Fruit fly (Drosophila melanogaster): ENCODE measurements around the gene CG9592.

Gene CG9592

dm6 chr3L:14534619-14535018, 17.0 kb downstream of the CG9592 start (continued):
- TF ChIP-seq sd (tag; optimal IDR thresholded peaks at IDR 0.05): no peak
- no peak for TF ChIP-seq org-1 (GFP tag; optimal IDR thresholded peaks at IDR 0.05)
- TF ChIP-seq fd64A (GFP tag; optimal IDR thresholded peaks at IDR 0.05): no peak
- no peak for TF ChIP-seq MESR4 (GFP tag; optimal IDR thresholded peaks at IDR 0.05)
- no peak for TF ChIP-seq CG4854 (GFP tag; optimal IDR thresholded peaks at IDR 0.05)
- no peak for TF ChIP-seq vfl (GFP tag; optimal IDR thresholded peaks at IDR 0.05)
- TF ChIP-seq CG9437 (GFP tag; optimal IDR thresholded peaks at IDR 0.05): no peak
- no peak for TF ChIP-seq dm (GFP tag; optimal IDR thresholded peaks at IDR 0.05)
- TF ChIP-seq crol (GFP tag; IDR thresholded peaks at IDR 0.05): peak; percentile 37; the same call in 1 of the 2 replicates

- TF ChIP-seq CG2199 (GFP tag; IDR thresholded peaks at IDR 0.05) (peak; percentile 83; the same call in 2 of the 3 replicates), CG11696 (GFP tag; IDR thresholded peaks at IDR 0.05) (no peak), NC2α (GFP tag; optimal IDR thresholded peaks at IDR 0.05) (no peak), chinmo (GFP tag; IDR thresholded peaks at IDR 0.05; ENCODE audit: partially characterized antibody) (peak; percentile 72; the same call in 1 of the 4 replicates), pros (GFP tag; optimal IDR thresholded peaks at IDR 0.05) (no peak), Deaf1 (tag; optimal IDR thresholded peaks at IDR 0.05) (peak; percentile 91), B-H2 (GFP tag; optimal IDR thresholded peaks at IDR 0.05) (peak; percentile 28), CG34376 (GFP tag; optimal IDR thresholded peaks at IDR 0.05) (peak; percentile 7), Spps (tag; optimal IDR thresholded peaks at IDR 0.05) (no peak), chm (GFP tag; IDR thresholded peaks at IDR 0.05) (peak; percentile 17; the same call in 1 of the 2 replicates), aop (GFP tag; IDR thresholded peaks at IDR 0.05) (no peak), CG17385 (GFP tag; optimal IDR thresholded peaks at IDR 0.05) (peak; percentile 2), CG8359 (GFP tag; optimal IDR thresholded peaks at IDR 0.05; ENCODE audit: borderline replicate concordance) (no peak), CG5180 (GFP tag; optimal IDR thresholded peaks at IDR 0.05) (peak; percentile 96), ato (GFP tag; IDR thresholded peaks at IDR 0.05; ENCODE audit: partially characterized antibody) (peak; percentile 40; the same call in 1 of the 2 replicates), jing (GFP tag; optimal IDR thresholded peaks at IDR 0.05) (no peak), CG14710 (tag; optimal IDR thresholded peaks at IDR 0.05) (no peak), CG15514 (GFP tag; optimal IDR thresholded peaks at IDR 0.05) (peak; percentile 16), Ets65A (GFP tag) (peak; percentile 59), CG7745 (tag; optimal IDR thresholded peaks at IDR 0.05) (no peak), caup (GFP tag; optimal IDR thresholded peaks at IDR 0.05; ENCODE audit: severe bottlenecking) (peak; percentile 5), CG7963 (GFP tag; IDR thresholded peaks at IDR 0.05; ENCODE audit: partially characterized antibody) (peak; percentile 35; the same call in 1 of the 3 replicates), grn (GFP tag; optimal IDR thresholded peaks at IDR 0.05) (peak; percentile 96), CG9727 (GFP tag; optimal IDR thresholded peaks at IDR 0.05) (no peak), CG17802 (tag; optimal IDR thresholded peaks at IDR 0.05) (no peak), Bgb (GFP tag; IDR thresholded peaks at IDR 0.05; ENCODE audit: partially characterized antibody) (peak; percentile 44), tio (GFP tag; optimal IDR thresholded peaks at IDR 0.05) (no peak), CG11456 (GFP tag; IDR thresholded peaks at IDR 0.05) (no peak), CG6791 (GFP tag; IDR thresholded peaks at IDR 0.05; ENCODE audit: partially characterized antibody) (peak; percentile 58; the same call in 1 of the 3 replicates), HmgZ (tag; optimal IDR thresholded peaks at IDR 0.05) (peak; percentile 6), Rfx (GFP tag; IDR thresholded peaks at IDR 0.05) (peak; percentile 6; the same call in 1 of the 2 replicates), ken (GFP tag; IDR thresholded peaks at IDR 0.05) (no peak), cato (GFP tag; optimal IDR thresholded peaks at IDR 0.05; ENCODE audit: borderline replicate concordance) (no peak), sug (tag; optimal IDR thresholded peaks at IDR 0.05) (peak; percentile 5), CG15269 (tag; optimal IDR thresholded peaks at IDR 0.05) (peak; percentile 37), CG8478 (optimal IDR thresholded peaks at IDR 0.05) (no peak), Rx (GFP tag; IDR thresholded peaks at IDR 0.05) (no peak), CG13287 (GFP tag; IDR thresholded peaks at IDR 0.05; ENCODE audit: partially characterized antibody) (0 out of 2 replicates have a peak, but pooled peaks have one; percentile 16)
Measured at dm6 chr3L:14536042-14536684, 18.5 kb downstream of the CG9592 start, which contains the start of the genes bbg and CG43246. Gene bbg (minus strand): TSS chr3L:14536276. Gene CG43246 (plus strand): TSS chr3L:14536634.

Measured in whole organism, embryonic.